Fruit fly (Drosophila melanogaster) whole organism, embryonic: ENCODE data around the gene CG32487.

ENCODE experiments used
- Adf1 ChIP-seq: fragments of 200-800 bp; sonication (Bioruptor generic); IDR thresholded peaks from 2 replicates; pipeline ENCODE4 v1.3.6; 2022; ENCODE audit warnings: missing biosample characterization, missing genetic modification characterization
- Atf3 ChIP-seq: fragments of 200-800 bp; sonication (Bioruptor generic); optimal IDR thresholded peaks from 3 replicates; lab custom pipeline; 2016; ENCODE audit warnings: missing biosample characterization, missing genetic modification characterization
- CG11695 ChIP-seq: fragments of 200-800 bp; sonication (Bioruptor generic); IDR thresholded peaks from 3 replicates; pipeline ENCODE4 v1.3.6; 2022; ENCODE audit warnings: missing biosample characterization, missing genetic modification characterization
- CG11696 ChIP-seq: fragments of 200-800 bp; sonication (Bioruptor generic); IDR thresholded peaks from 2 replicates; pipeline ENCODE4 v1.3.6; 2022; ENCODE audit warnings: missing biosample characterization, missing genetic modification characterization
- CG13287 ChIP-seq: fragments of 200-800 bp; sonication (Bioruptor generic); IDR thresholded peaks from 2 replicates; pipeline ENCODE4 v1.3.6; 2022; ENCODE audit warnings: missing biosample characterization, missing genetic modification characterization; ENCODE audit not compliant: partially characterized antibody
- CG13296 ChIP-seq: fragments of 200-800 bp; sonication (Bioruptor generic); optimal IDR thresholded peaks from 3 replicates; lab custom pipeline; 2018; ENCODE audit warnings: missing biosample characterization, mild to moderate bottlenecking, missing genetic modification characterization
- CG13424 ChIP-seq: fragments of 200-800 bp; sonication (Bioruptor generic); optimal IDR thresholded peaks from 2 replicates; lab custom pipeline; 2019; ENCODE audit warnings: missing biosample characterization, mild to moderate bottlenecking, missing genetic modification characterization, moderate library complexity
- CG14014 ChIP-seq: fragments of 200-800 bp; sonication (Bioruptor generic); IDR thresholded peaks from 2 replicates; pipeline ENCODE4 v1.3.6; 2022; ENCODE audit warnings: missing biosample characterization, missing genetic modification characterization
- CG14710 ChIP-seq: fragments of 200-800 bp; sonication (Bioruptor generic); optimal IDR thresholded peaks from 3 replicates; lab custom pipeline; 2019; ENCODE audit warnings: missing biosample characterization, mild to moderate bottlenecking, missing genetic modification characterization, moderate library complexity
- CG15514 ChIP-seq: fragments of 200-800 bp; sonication (Bioruptor generic); optimal IDR thresholded peaks from 3 replicates; lab custom pipeline; 2017; ENCODE audit warnings: missing biosample characterization, missing genetic modification characterization, mild to moderate bottlenecking, moderate library complexity, missing genetic modification reagents
- CG16779 ChIP-seq: fragments of 200-800 bp; sonication (Bioruptor generic); IDR thresholded peaks from 2 replicates; pipeline ENCODE4 v1.3.6; 2022; ENCODE audit warnings: missing biosample characterization, missing genetic modification characterization
- CG17361 ChIP-seq: fragments of 200-800 bp; sonication (Bioruptor generic); IDR thresholded peaks from 3 replicates; pipeline ENCODE4 v1.3.6; 2022; ENCODE audit warnings: missing biosample characterization, missing genetic modification characterization
- CG18476 ChIP-seq: fragments of 200-800 bp; sonication (Bioruptor generic); optimal IDR thresholded peaks from 2 replicates; lab custom pipeline; 2016; ENCODE audit warnings: missing biosample characterization, mild to moderate bottlenecking, missing genetic modification characterization
- CG30403 ChIP-seq: fragments of 200-800 bp; sonication (Bioruptor generic); optimal IDR thresholded peaks from 3 replicates; lab custom pipeline; 2016; ENCODE audit warnings: missing biosample characterization, missing genetic modification characterization
- CG33557 ChIP-seq: fragments of 200-800 bp; sonication (Bioruptor generic); optimal IDR thresholded peaks from 2 replicates; lab custom pipeline; 2019; ENCODE audit warnings: missing biosample characterization, mild to moderate bottlenecking, missing genetic modification characterization, moderate library complexity
- CG3407 ChIP-seq: fragments of 200-800 bp; sonication (Bioruptor generic); optimal IDR thresholded peaks from 2 replicates; lab custom pipeline; 2018; ENCODE audit warnings: missing biosample characterization, mild to moderate bottlenecking, missing genetic modification characterization
- CG4328 ChIP-seq: fragments of 200-800 bp; sonication (Bioruptor generic); optimal IDR thresholded peaks from 3 replicates; lab custom pipeline; 2017; ENCODE audit warnings: missing biosample characterization, missing genetic modification reagents, missing genetic modification characterization
- CG43689 ChIP-seq: fragments of 200-800 bp; sonication (Bioruptor generic); IDR thresholded peaks from 2 replicates; pipeline ENCODE4 v1.3.6; 2022; ENCODE audit warnings: missing biosample characterization, missing genetic modification characterization
- CG5953 ChIP-seq: fragments of 200-800 bp; sonication (Bioruptor generic); IDR thresholded peaks from 2 replicates; pipeline ENCODE4 v1.3.6; 2022; ENCODE audit warnings: missing biosample characterization, missing genetic modification characterization
- CG8281 ChIP-seq: fragments of 200-800 bp; sonication (Bioruptor generic); optimal IDR thresholded peaks from 2 replicates; lab custom pipeline; 2018; ENCODE audit warnings: missing biosample characterization, mild to moderate bottlenecking, missing genetic modification characterization, moderate library complexity
- CG8944 ChIP-seq: fragments of 200-800 bp; sonication (Bioruptor generic); optimal IDR thresholded peaks from 3 replicates; lab custom pipeline; 2016; ENCODE audit warnings: missing biosample characterization, missing genetic modification characterization
- Elba2 ChIP-seq: fragments of 200-800 bp; sonication (Bioruptor generic); optimal IDR thresholded peaks from 3 replicates; lab custom pipeline; 2016; ENCODE audit warnings: missing biosample characterization, missing genetic modification characterization
- Ets65A ChIP-seq: fragments of 200-800 bp; sonication (Bioruptor generic); peaks from one replicate; lab custom pipeline; 2016; ENCODE audit warnings: missing biosample characterization, missing genetic modification characterization
- Optix ChIP-seq: fragments of 200-800 bp; sonication (Bioruptor generic); IDR thresholded peaks from 3 replicates; pipeline ENCODE4 v1.3.6; 2022; ENCODE audit warnings: missing biosample characterization, missing genetic modification characterization
- Poxn ChIP-seq: fragments of 200-800 bp; sonication (Bioruptor generic); IDR thresholded peaks from 2 replicates; pipeline ENCODE4 v1.3.6; 2022; ENCODE audit warnings: missing biosample characterization, missing genetic modification characterization
- Sin3A ChIP-seq: fragments of >200 bp; optimal IDR thresholded peaks from 2 replicates; lab custom pipeline; 2018
- ase ChIP-seq: fragments of 200-800 bp; sonication (Bioruptor generic); IDR thresholded peaks from 3 replicates; pipeline ENCODE4 v1.3.6; 2022; ENCODE audit warnings: missing biosample characterization, missing genetic modification characterization
- cas ChIP-seq: fragments of 200-800 bp; sonication (Bioruptor generic); IDR thresholded peaks from 2 replicates; pipeline ENCODE4 v1.3.6; 2022; ENCODE audit warnings: missing biosample characterization, missing genetic modification characterization
- chif ChIP-seq, 2 experiments: fragments of 200-800 bp; sonication (Bioruptor generic); optimal IDR thresholded peaks; 3 replicates each; lab custom pipeline; 2016; ENCODE audit warnings: missing biosample characterization in 2 of 2, missing genetic modification characterization in 2 of 2
- esg ChIP-seq: fragments of 200-800 bp; sonication (Bioruptor generic); conservative IDR thresholded peaks from 2 replicates; pipeline ENCODE4 v1.3.6; 2022; ENCODE audit warnings: missing biosample characterization, missing genetic modification characterization
- gcm ChIP-seq: fragments of 200-800 bp; sonication (Bioruptor generic); optimal IDR thresholded peaks from 2 replicates; lab custom pipeline; 2019; ENCODE audit warnings: missing biosample characterization, mild to moderate bottlenecking, missing genetic modification characterization, moderate library complexity
- ham ChIP-seq: fragments of 200-800 bp; sonication (Bioruptor generic); IDR thresholded peaks from 2 replicates; pipeline ENCODE4 v1.3.6; 2022; ENCODE audit warnings: missing biosample characterization, missing genetic modification characterization
- jing ChIP-seq: fragments of 200-800 bp; sonication (Bioruptor generic); optimal IDR thresholded peaks from 2 replicates; lab custom pipeline; 2018; ENCODE audit warnings: missing biosample characterization, mild to moderate bottlenecking, missing genetic modification characterization
- kah ChIP-seq: fragments of 200-800 bp; sonication (Bioruptor generic); optimal IDR thresholded peaks from 2 replicates; lab custom pipeline; 2018; ENCODE audit warnings: missing biosample characterization, mild to moderate bottlenecking, missing genetic modification characterization
- kay ChIP-seq: fragments of 200-800 bp; sonication (Bioruptor generic); optimal IDR thresholded peaks from 2 replicates; lab custom pipeline; 2016; ENCODE audit warnings: missing biosample characterization, missing genetic modification characterization
- knrl ChIP-seq: fragments of 200-800 bp; sonication (Bioruptor generic); IDR thresholded peaks from 3 replicates; pipeline ENCODE4 v1.3.6; 2022; ENCODE audit warnings: missing biosample characterization, missing genetic modification characterization; ENCODE audit not compliant: partially characterized antibody
- mam ChIP-seq: fragments of 200-800 bp; sonication (Bioruptor generic); optimal IDR thresholded peaks from 3 replicates; lab custom pipeline; 2016; ENCODE audit warnings: missing biosample characterization, missing genetic modification characterization
- nom ChIP-seq: fragments of 200-800 bp; sonication (Bioruptor generic); optimal IDR thresholded peaks from 2 replicates; lab custom pipeline; 2017; ENCODE audit warnings: missing biosample characterization, missing genetic modification characterization, mild to moderate bottlenecking, moderate library complexity, missing genetic modification reagents
- pan ChIP-seq, 4 experiments: fragments of >200 bp in 3 of 4; fragments of 200-800 bp in 1 of 4; sonication (Bioruptor generic) in 1 of 4; optimal IDR thresholded peaks in 3 of 4; IDR thresholded peaks in 1 of 4; 2 replicates each; pipeline versions ENCODE4 v1.3.6 to Lab custom; 2017 to 2022; ENCODE audit warnings: missing biosample characterization in 2 of 4, missing genetic modification characterization in 2 of 4, mixed read lengths in 1 of 4
- pita ChIP-seq: fragments of 200-800 bp; sonication (Bioruptor generic); optimal IDR thresholded peaks from 2 replicates; lab custom pipeline; 2017; ENCODE audit warnings: missing biosample characterization, mild to moderate bottlenecking, missing genetic modification characterization
- prd ChIP-seq, 3 experiments: fragments of >200 bp in 2 of 3; fragments of 200-800 bp in 1 of 3; sonication (Bioruptor generic) in 1 of 3; optimal IDR thresholded peaks in 2 of 3; IDR thresholded peaks in 1 of 3; 2 replicates in 2 of 3; 3 replicates in 1 of 3; pipeline versions ENCODE4 v1.3.6 to Lab custom; 2017 to 2022; ENCODE audit warnings: missing biosample characterization in 1 of 3, missing genetic modification characterization in 1 of 3
- ranshi ChIP-seq: fragments of 200-800 bp; sonication (Bioruptor generic); IDR thresholded peaks from 2 replicates; pipeline ENCODE4 v1.3.6; 2022; ENCODE audit warnings: missing biosample characterization, missing genetic modification characterization
- sd ChIP-seq: fragments of 200-800 bp; sonication (Bioruptor generic); optimal IDR thresholded peaks from 3 replicates; lab custom pipeline; 2018; ENCODE audit warnings: missing biosample characterization, mild to moderate bottlenecking, missing genetic modification characterization, moderate library complexity
- sens-2 ChIP-seq: fragments of 200-800 bp; sonication (Bioruptor generic); IDR thresholded peaks from 2 replicates; pipeline ENCODE4 v1.3.6; 2022; ENCODE audit warnings: missing biosample characterization, missing genetic modification characterization
- slp2 ChIP-seq: fragments of 200-800 bp; sonication (Bioruptor generic); optimal IDR thresholded peaks from 2 replicates; lab custom pipeline; 2016; ENCODE audit warnings: missing biosample characterization, missing genetic modification characterization
- tgo ChIP-seq: fragments of 200-800 bp; sonication (Bioruptor generic); IDR thresholded peaks from 3 replicates; pipeline ENCODE4 v1.3.6; 2022; ENCODE audit warnings: missing biosample characterization, missing genetic modification characterization
- toy ChIP-seq: fragments of 200-800 bp; sonication (Bioruptor generic); IDR thresholded peaks from 2 replicates; pipeline ENCODE4 v1.3.6; 2022; ENCODE audit warnings: missing biosample characterization, missing genetic modification characterization

The CG32487 gene

DNA sequence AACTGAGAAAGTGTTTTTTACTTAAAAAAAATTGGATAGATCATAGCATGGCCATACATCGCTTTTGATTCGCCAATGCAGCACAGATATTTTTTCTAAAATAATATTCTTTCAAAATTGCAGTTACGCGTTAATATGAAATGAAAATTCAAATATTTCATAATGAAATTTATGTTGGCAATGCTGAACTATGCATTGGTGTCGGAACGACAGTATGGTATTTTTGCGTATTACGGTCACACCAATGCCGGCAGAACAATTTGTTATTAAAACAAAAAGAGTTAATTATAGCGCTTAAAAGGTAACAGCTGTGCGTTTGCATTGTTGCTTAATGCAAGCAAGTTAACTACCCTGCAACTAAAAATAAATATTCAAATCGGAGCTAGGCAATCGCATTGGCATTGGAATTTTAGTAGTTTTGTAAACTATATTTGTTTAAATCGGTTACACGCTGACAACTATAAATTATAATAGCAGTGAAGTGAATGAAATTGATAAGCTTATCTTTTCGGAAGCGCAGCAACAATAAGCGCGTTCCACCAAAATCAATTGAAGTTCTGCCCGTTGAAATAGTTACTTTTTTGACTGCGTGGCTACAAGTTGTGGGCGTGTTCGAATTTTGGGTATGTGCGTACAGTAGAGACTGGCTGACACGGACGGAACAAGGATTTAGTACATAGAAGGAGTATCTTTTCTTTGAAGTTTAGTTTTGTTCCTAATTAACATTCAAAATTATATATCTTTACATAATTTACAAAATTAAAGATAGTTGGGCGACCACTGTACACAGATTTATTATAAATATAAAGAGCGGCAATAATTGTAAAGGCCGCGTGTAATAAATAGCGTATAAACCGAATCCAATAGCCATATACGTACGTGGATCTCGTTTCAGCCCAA lies 25.3 kb upstream of the CG32487 start, which contains the start of gene Prx4 (continued):
- TF ChIP-seq CG11696 (GFP tag; lab: Robert Waterston, UW) (peak; percentile 55; the same call in 1 of the 2 replicates), mam (GFP tag; lab: Kevin White, UChicago) (peak; percentile 61), CG16779 (GFP tag; lab: Robert Waterston, UW) (0 out of 2 replicates have a peak, but pooled peaks have one; percentile 55), CG30403 (GFP tag; lab: Kevin White, UChicago) (peak; percentile 76), sens-2 (GFP tag; lab: Robert Waterston, UW) (peak; percentile 26; the same call in 1 of the 2 replicates), CG43689 (GFP tag; lab: Robert Waterston, UW) (0 out of 2 replicates have a peak, but pooled peaks have one; percentile 20), ranshi (GFP tag; lab: Robert Waterston, UW) (peak; percentile 73), kah (GFP tag; lab: Kevin White, UChicago) (peak; percentile 19), CG33557 (peak; percentile 23), chif (GFP tag; optimal IDR thresholded peaks at IDR 0.05; lab: Kevin White, UChicago) (peak in 1 of 2 experiments; percentile 8), esg (GFP tag; lab: Robert Waterston, UW) (peak; percentile 70), CG5953 (peak; percentile 52; the same call in 1 of the 2 replicates), CG11695 (GFP tag; lab: Robert Waterston, UW) (peak; percentile 68), Adf1 (peak; percentile 17; the same call in 1 of the 2 replicates), CG14014 (peak; percentile 78), CG4328 (GFP tag; lab: Kevin White, UChicago) (no peak), Optix (GFP tag; lab: Robert Waterston, UW) (peak; percentile 59; the same call in 2 of the 3 replicates), nom (GFP tag; lab: Kevin White, UChicago) (no peak), slp2 (GFP tag; lab: Kevin White, UChicago) (peak; percentile 9), CG17361 (peak; percentile 50; the same call in 1 of the 3 replicates), CG13287 (GFP tag; lab: Robert Waterston, UW) (no peak; the same call in 1 of the 2 replicates), Sin3A (lab: Kevin White, UChicago) (no peak), sd (tag; lab: Kevin White, UChicago) (peak; percentile 50), CG13296 (GFP tag; lab: Kevin White, UChicago) (peak; percentile 59), prd (optimal IDR thresholded peaks at IDR 0.05; lab: Kevin White, UChicago) (no peak), prd (GFP tag; IDR thresholded peaks at IDR 0.05; lab: Robert Waterston, UW) (peak; percentile 79), kay (GFP tag; lab: Kevin White, UChicago) (no peak), Ets65A (GFP tag; lab: Kevin White, UChicago) (no peak), pita (GFP tag; lab: Kevin White, UChicago) (no peak), CG8281 (tag; lab: Kevin White, UChicago) (peak; percentile 47), CG13424 (tag; lab: Kevin White, UChicago) (peak; percentile 64), knrl (GFP tag; lab: Robert Waterston, UW) (no peak), jing (peak; percentile 44), pan (optimal IDR thresholded peaks at IDR 0.05; lab: Kevin White, UChicago) (no peak), pan (GFP tag; optimal IDR thresholded peaks at IDR 0.05 in 1 of 2, IDR thresholded peaks at IDR 0.05 in 1 of 2) (peak in 1 of 2 experiments; percentile 86), Elba2 (GFP tag; lab: Kevin White, UChicago) (no peak), CG15514 (GFP tag; lab: Kevin White, UChicago) (peak; percentile 42), Atf3 (GFP tag; lab: Kevin White, UChicago) (no peak), CG3407 (GFP tag; lab: Kevin White, UChicago) (peak; percentile 50), tgo (GFP tag; lab: Robert Waterston, UW) (peak; percentile 69), Poxn (GFP tag; lab: Robert Waterston, UW) (peak; percentile 19; the same call in 1 of the 2 replicates), cas (GFP tag; lab: Robert Waterston, UW) (no peak), CG18476 (GFP tag; lab: Kevin White, UChicago) (peak; percentile 65), toy (GFP tag; lab: Robert Waterston, UW) (no peak), ham (GFP tag; lab: Robert Waterston, UW) (0 out of 2 replicates have a peak, but pooled peaks have one; percentile 14), gcm (peak; percentile 50), ase (GFP tag; lab: Robert Waterston, UW) (peak; percentile 60; the same call in 1 of the 3 replicates), CG8944 (no peak), CG14710 (peak; percentile 25)
